Worm (Caenorhabditis elegans) whole organism, L1 larva: ENCODE data around the gene srw-29.

Experiments used
- aha-1 ChIP-seq: fragments of 150-350 bp; optimal IDR thresholded peaks from 2 replicates; lab custom pipeline; 2014; ENCODE audit warnings: missing biosample characterization, missing genetic modification characterization
- dsc-1 ChIP-seq: sonication (generic microtip); optimal IDR thresholded peaks from 2 replicates; lab custom pipeline; 2016; ENCODE audit warnings: mild to moderate bottlenecking, missing genetic modification characterization, missing compliant biosample characterization

DNA sequence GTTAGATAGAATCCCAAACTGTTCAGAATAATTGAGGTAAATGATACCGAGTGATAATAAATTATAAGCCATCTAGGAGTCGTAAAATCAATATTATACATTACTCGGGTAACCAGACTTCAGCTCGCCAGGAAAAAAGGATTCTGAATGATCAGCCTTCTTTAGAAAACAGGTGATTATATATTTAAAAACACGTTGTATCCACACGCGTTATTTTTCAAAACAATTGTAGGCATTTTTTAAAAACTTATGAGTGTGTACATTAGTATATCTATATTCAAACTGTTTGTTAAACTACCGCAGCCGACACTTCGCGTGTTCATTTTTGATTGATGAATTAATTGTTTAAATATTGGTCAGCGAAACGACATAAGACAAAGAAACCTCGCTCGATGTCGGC lies 36.1 kb downstream of the srw-29 start, which contains the start of gene sri-65:
- TF ChIP-seq aha-1 (tag; lab: Kevin White, UChicago) (no peak), dsc-1 (tag; lab: Kevin White, UChicago) (no peak)
